Fruit fly (Drosophila melanogaster) Kc167 (cell line): Measurements from ENCODE around the gene CG34001.

Experiments used
- Myc ChIP-seq: fragments of >200 bp; optimal IDR thresholded peaks from 2 replicates; lab custom pipeline; 2017; ENCODE audit warnings: missing external identifiers
- h ChIP-seq: fragments of >200 bp; optimal IDR thresholded peaks from 3 replicates; lab custom pipeline; 2018; ENCODE audit warnings: missing external identifiers
- insv ChIP-seq: fragments of >200 bp; optimal IDR thresholded peaks from 3 replicates; lab custom pipeline; 2018; ENCODE audit warnings: missing external identifiers
- psq ChIP-seq: fragments of >200 bp; optimal IDR thresholded peaks from 2 replicates; lab custom pipeline; 2017; ENCODE audit warnings: missing external identifiers
- ttk ChIP-seq: sonication (Bioruptor generic); optimal IDR thresholded peaks from 2 replicates; lab custom pipeline; 2017; ENCODE audit warnings: missing external identifiers

dm6 chr3L:10645965-10646364 lies 15.1 kb downstream of the CG34001 start:
- TF ChIP-seq insv (lab: Kevin White, UChicago) (no peak), ttk (no peak), Myc (lab: Kevin White, UChicago) (no peak), h (lab: Kevin White, UChicago) (no peak), psq (lab: Kevin White, UChicago) (no peak)
